Fruit fly (Drosophila melanogaster) whole organism, embryonic: ENCODE data around the gene Tbcd.
A peak's percentile ranks its signal among the peaks of the same experiment; 100 is the strongest.

Experiments used
- Antp ChIP-seq: fragments of 200-800 bp; sonication (Bioruptor generic); optimal IDR thresholded peaks from 3 replicates; lab custom pipeline; 2016; ENCODE audit warnings: missing biosample characterization, missing genetic modification characterization
- Atf6 ChIP-seq: fragments of 200-800 bp; sonication (Bioruptor generic); IDR thresholded peaks from 2 replicates; pipeline ENCODE4 v1.3.6; 2022; ENCODE audit warnings: missing biosample characterization, missing genetic modification characterization
- B-H1 ChIP-seq: fragments of 200-800 bp; sonication (Bioruptor generic); IDR thresholded peaks from 3 replicates; pipeline ENCODE4 v1.3.6; 2022; ENCODE audit warnings: missing biosample characterization, missing genetic modification characterization
- CG1233 ChIP-seq: fragments of 200-800 bp; sonication (Bioruptor generic); optimal IDR thresholded peaks from 4 replicates; lab custom pipeline; 2018; ENCODE audit warnings: missing biosample characterization, mild to moderate bottlenecking, missing genetic modification characterization
- CG12391 ChIP-seq: fragments of 200-800 bp; sonication (Bioruptor generic); optimal IDR thresholded peaks from 3 replicates; lab custom pipeline; 2018; ENCODE audit warnings: missing biosample characterization, mild to moderate bottlenecking, missing genetic modification characterization, moderate library complexity
- CG12769 ChIP-seq: fragments of 200-800 bp; sonication (Bioruptor generic); optimal IDR thresholded peaks from 2 replicates; lab custom pipeline; 2019; ENCODE audit warnings: missing biosample characterization, mild to moderate bottlenecking, missing genetic modification characterization, moderate library complexity
- CG14050 ChIP-seq: fragments of 200-800 bp; sonication (Bioruptor generic); IDR thresholded peaks from 3 replicates; pipeline ENCODE4 v1.3.6; 2022; ENCODE audit warnings: missing biosample characterization, missing genetic modification characterization
- CG16779 ChIP-seq: fragments of 200-800 bp; sonication (Bioruptor generic); IDR thresholded peaks from 2 replicates; pipeline ENCODE4 v1.3.6; 2022; ENCODE audit warnings: missing biosample characterization, missing genetic modification characterization
- CG16863 ChIP-seq: fragments of 200-800 bp; sonication (Bioruptor generic); optimal IDR thresholded peaks from 3 replicates; lab custom pipeline; 2016; ENCODE audit warnings: missing biosample characterization, missing genetic modification characterization
- CG17568 ChIP-seq: fragments of 200-800 bp; sonication (Bioruptor generic); optimal IDR thresholded peaks from 2 replicates; lab custom pipeline; 2018; ENCODE audit warnings: missing biosample characterization, mild to moderate bottlenecking, missing genetic modification characterization, moderate library complexity
- CG18476 ChIP-seq: fragments of 200-800 bp; sonication (Bioruptor generic); optimal IDR thresholded peaks from 2 replicates; lab custom pipeline; 2016; ENCODE audit warnings: missing biosample characterization, mild to moderate bottlenecking, missing genetic modification characterization
- CG3065 ChIP-seq: fragments of 200-800 bp; sonication (Bioruptor generic); optimal IDR thresholded peaks from 2 replicates; lab custom pipeline; 2016; ENCODE audit warnings: missing biosample characterization, missing genetic modification characterization
- CG3163 ChIP-seq: fragments of 200-800 bp; sonication (Bioruptor generic); optimal IDR thresholded peaks from 3 replicates; lab custom pipeline; 2016; ENCODE audit warnings: missing biosample characterization, missing genetic modification characterization
- CG32767 ChIP-seq: fragments of 200-800 bp; sonication (Bioruptor generic); IDR thresholded peaks from 2 replicates; pipeline ENCODE4 v1.3.6; 2022; ENCODE audit warnings: missing biosample characterization, missing genetic modification characterization
- CG6175 ChIP-seq: fragments of 200-800 bp; sonication (Bioruptor generic); IDR thresholded peaks from 3 replicates; pipeline ENCODE4 v1.3.6; 2022; ENCODE audit warnings: missing biosample characterization, missing genetic modification characterization
- CG6765 ChIP-seq: fragments of 200-800 bp; sonication (Bioruptor generic); optimal IDR thresholded peaks from 3 replicates; lab custom pipeline; 2017; ENCODE audit warnings: missing biosample characterization, mild to moderate bottlenecking, missing genetic modification characterization
- D19B ChIP-seq: fragments of 200-800 bp; sonication (Bioruptor generic); optimal IDR thresholded peaks from 2 replicates; lab custom pipeline; 2017; ENCODE audit warnings: missing biosample characterization, mild to moderate bottlenecking, missing genetic modification characterization
- Dll ChIP-seq: fragments of 200-800 bp; sonication (Bioruptor generic); IDR thresholded peaks from 4 replicates; pipeline ENCODE4 v1.3.6; 2022; ENCODE audit warnings: missing biosample characterization, missing genetic modification characterization; ENCODE audit not compliant: partially characterized antibody
- Elba2 ChIP-seq: fragments of 200-800 bp; sonication (Bioruptor generic); optimal IDR thresholded peaks from 3 replicates; lab custom pipeline; 2016; ENCODE audit warnings: missing biosample characterization, missing genetic modification characterization
- Gsc ChIP-seq: fragments of 200-800 bp; sonication (Bioruptor generic); IDR thresholded peaks from 2 replicates; pipeline ENCODE4 v1.3.6; 2022; ENCODE audit warnings: missing biosample characterization, missing genetic modification characterization
- HLH3B ChIP-seq: fragments of 200-800 bp; sonication (Bioruptor generic); IDR thresholded peaks from 2 replicates; pipeline ENCODE4 v1.3.6; 2022; ENCODE audit warnings: missing biosample characterization, missing genetic modification characterization
- Hr51 ChIP-seq, 2 experiments: fragments of 200-800 bp; sonication (Bioruptor generic); optimal IDR thresholded peaks; 2 replicates in 1 of 2; 3 replicates in 1 of 2; lab custom pipeline; 2016 to 2018; ENCODE audit warnings: missing biosample characterization in 2 of 2, missing genetic modification characterization in 2 of 2, mild to moderate bottlenecking in 1 of 2, moderate library complexity in 1 of 2
- Lpt ChIP-seq: fragments of >200 bp; optimal IDR thresholded peaks from 2 replicates; lab custom pipeline; 2018; ENCODE audit warnings: missing biosample characterization, missing genetic modification characterization
- MESR4 ChIP-seq: fragments of 200-800 bp; sonication (Bioruptor generic); optimal IDR thresholded peaks from 2 replicates; lab custom pipeline; 2018; ENCODE audit warnings: missing biosample characterization, mild to moderate bottlenecking, missing genetic modification characterization, moderate library complexity
- Neu2 ChIP-seq: fragments of 200-800 bp; sonication (Bioruptor generic); optimal IDR thresholded peaks from 3 replicates; lab custom pipeline; 2016; ENCODE audit warnings: missing biosample characterization, missing genetic modification characterization, borderline replicate concordance
- Ptx1 ChIP-seq: fragments of 200-800 bp; sonication (Bioruptor generic); IDR thresholded peaks from 2 replicates; pipeline ENCODE4 v1.3.6; 2022; ENCODE audit warnings: missing biosample characterization, missing genetic modification characterization
- Sin3A ChIP-seq: fragments of >200 bp; optimal IDR thresholded peaks from 2 replicates; lab custom pipeline; 2018
- br ChIP-seq: fragments of >200 bp; optimal IDR thresholded peaks from 2 replicates; lab custom pipeline; 2017
- btn ChIP-seq: fragments of 200-800 bp; sonication (Bioruptor generic); optimal IDR thresholded peaks from 2 replicates; lab custom pipeline; 2016; ENCODE audit warnings: missing biosample characterization, missing genetic modification characterization
- cas ChIP-seq: fragments of 200-800 bp; sonication (Bioruptor generic); IDR thresholded peaks from 2 replicates; pipeline ENCODE4 v1.3.6; 2022; ENCODE audit warnings: missing biosample characterization, missing genetic modification characterization
- caup ChIP-seq: fragments of 200-800 bp; sonication (Bioruptor generic); optimal IDR thresholded peaks from 3 replicates; lab custom pipeline; 2017; ENCODE audit warnings: missing biosample characterization, mild to moderate bottlenecking, missing genetic modification characterization, moderate library complexity; ENCODE audit not compliant: severe bottlenecking
- cg ChIP-seq: fragments of 200-800 bp; sonication (Bioruptor generic); optimal IDR thresholded peaks from 3 replicates; lab custom pipeline; 2019; ENCODE audit warnings: missing biosample characterization, mild to moderate bottlenecking, missing genetic modification characterization, moderate library complexity
- crc ChIP-seq: fragments of 200-800 bp; sonication (Bioruptor generic); optimal IDR thresholded peaks from 2 replicates; lab custom pipeline; 2016; ENCODE audit warnings: missing biosample characterization, missing genetic modification characterization
- crol ChIP-seq: fragments of 200-800 bp; sonication (Bioruptor generic); IDR thresholded peaks from 2 replicates; pipeline ENCODE4 v1.3.6; 2022; ENCODE audit warnings: missing biosample characterization, missing genetic modification characterization
- ftz-f1 ChIP-seq: fragments of 200-800 bp; sonication (Bioruptor generic); optimal IDR thresholded peaks from 2 replicates; lab custom pipeline; 2016; ENCODE audit warnings: missing biosample characterization, missing genetic modification characterization
- gem ChIP-seq: fragments of 200-800 bp; sonication (Bioruptor generic); optimal IDR thresholded peaks from 2 replicates; lab custom pipeline; 2019; ENCODE audit warnings: missing biosample characterization, mild to moderate bottlenecking, missing genetic modification characterization, moderate library complexity
- hb ChIP-seq: fragments of 200-800 bp; sonication (Bioruptor generic); IDR thresholded peaks from 3 replicates; pipeline ENCODE4 v1.3.6; 2022; ENCODE audit warnings: missing biosample characterization, missing genetic modification characterization; ENCODE audit not compliant: partially characterized antibody
- her ChIP-seq: fragments of 200-800 bp; sonication (Bioruptor generic); optimal IDR thresholded peaks from 2 replicates; lab custom pipeline; 2016; ENCODE audit warnings: missing biosample characterization, missing genetic modification characterization
- jing ChIP-seq: fragments of 200-800 bp; sonication (Bioruptor generic); optimal IDR thresholded peaks from 2 replicates; lab custom pipeline; 2018; ENCODE audit warnings: missing biosample characterization, mild to moderate bottlenecking, missing genetic modification characterization
- pan ChIP-seq, 4 experiments: fragments of >200 bp in 3 of 4; fragments of 200-800 bp in 1 of 4; sonication (Bioruptor generic) in 1 of 4; optimal IDR thresholded peaks in 3 of 4; IDR thresholded peaks in 1 of 4; 2 replicates each; pipeline versions ENCODE4 v1.3.6 to Lab custom; 2017 to 2022; ENCODE audit warnings: missing biosample characterization in 2 of 4, missing genetic modification characterization in 2 of 4, mixed read lengths in 1 of 4
- pita ChIP-seq: fragments of 200-800 bp; sonication (Bioruptor generic); optimal IDR thresholded peaks from 2 replicates; lab custom pipeline; 2017; ENCODE audit warnings: missing biosample characterization, mild to moderate bottlenecking, missing genetic modification characterization
- slou ChIP-seq: fragments of 200-800 bp; sonication (Bioruptor generic); optimal IDR thresholded peaks from 3 replicates; lab custom pipeline; 2016; ENCODE audit warnings: missing biosample characterization, missing genetic modification characterization
- sug ChIP-seq: fragments of 200-800 bp; optimal IDR thresholded peaks from 2 replicates; lab custom pipeline; 2019; ENCODE audit warnings: missing biosample characterization, mild to moderate bottlenecking, missing genetic modification characterization, moderate library complexity
- tap ChIP-seq: fragments of 200-800 bp; optimal IDR thresholded peaks from 3 replicates; lab custom pipeline; 2019; ENCODE audit warnings: missing biosample characterization, mild to moderate bottlenecking, missing genetic modification characterization, moderate library complexity
- tll ChIP-seq, 2 experiments: fragments of 200-800 bp in 1 of 2; fragments of >200 bp in 1 of 2; sonication (Bioruptor generic) in 1 of 2; optimal IDR thresholded peaks; 2 replicates each; lab custom pipeline; 2017 to 2019; ENCODE audit warnings: missing biosample characterization in 2 of 2, missing genetic modification characterization in 2 of 2, mild to moderate bottlenecking in 1 of 2, moderate library complexity in 1 of 2
- trem ChIP-seq: fragments of 200-800 bp; optimal IDR thresholded peaks from 3 replicates; lab custom pipeline; 2019; ENCODE audit warnings: missing biosample characterization, mild to moderate bottlenecking, missing genetic modification characterization, moderate library complexity
- tup ChIP-seq: fragments of 200-800 bp; sonication (Bioruptor generic); optimal IDR thresholded peaks from 2 replicates; lab custom pipeline; 2016; ENCODE audit warnings: missing biosample characterization, mild to moderate bottlenecking, missing genetic modification characterization, moderate library complexity
- unpg ChIP-seq: fragments of 200-800 bp; sonication (Bioruptor generic); optimal IDR thresholded peaks from 3 replicates; lab custom pipeline; 2018; ENCODE audit warnings: missing biosample characterization, mild to moderate bottlenecking, missing genetic modification characterization, moderate library complexity
- vvl ChIP-seq: fragments of 200-800 bp; sonication (Bioruptor generic); IDR thresholded peaks from 2 replicates; pipeline ENCODE4 v1.3.6; 2022; ENCODE audit warnings: missing biosample characterization, missing genetic modification characterization

The Tbcd gene

DNA sequence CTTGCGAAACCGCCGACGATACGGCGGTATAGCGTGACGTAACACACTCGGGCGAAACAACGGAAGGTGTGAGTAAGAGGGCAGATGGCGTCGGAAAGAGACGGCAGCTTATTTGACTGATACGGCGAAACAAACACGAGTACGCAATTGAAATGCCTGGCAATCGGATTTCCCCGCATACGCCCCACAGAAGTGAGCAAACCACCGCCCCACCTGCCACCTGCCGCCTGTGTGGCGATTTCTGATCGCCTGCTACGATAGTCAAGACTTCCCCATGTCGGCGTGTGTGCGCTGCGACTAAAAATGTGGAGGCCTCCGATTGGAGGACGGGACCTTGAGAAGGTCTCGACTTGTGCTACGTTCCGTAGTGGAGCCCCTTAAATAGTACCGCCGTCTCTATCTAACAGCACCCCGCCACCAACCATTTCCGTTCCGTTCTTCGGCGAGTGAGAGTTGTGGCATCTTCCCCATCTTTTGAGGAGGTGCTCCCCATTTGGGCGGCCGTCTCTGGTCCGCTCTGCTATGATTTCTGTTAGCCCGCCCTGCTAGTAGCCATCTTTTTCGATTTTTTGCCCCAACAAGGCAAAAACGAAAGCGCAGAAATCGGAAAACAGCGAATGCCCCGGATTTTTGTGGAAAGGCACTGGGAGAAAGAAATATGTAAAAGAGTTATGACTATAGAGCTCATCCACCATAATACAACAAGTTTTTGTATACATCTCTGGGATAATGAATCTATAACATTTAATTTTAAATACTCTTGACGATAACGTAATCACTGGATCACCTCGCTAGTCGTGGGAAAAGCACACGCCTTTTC lies 51.5 kb downstream of the Tbcd start (continued):
- peak; percentile 84 for TF ChIP-seq jing
- no peak for TF ChIP-seq pan (optimal IDR thresholded peaks at IDR 0.05; lab: Kevin White, UChicago)
- TF ChIP-seq pan (GFP tag; optimal IDR thresholded peaks at IDR 0.05 in 1 of 2, IDR thresholded peaks at IDR 0.05 in 1 of 2) = no peak
- no peak for TF ChIP-seq Dll (GFP tag; lab: Robert Waterston, UW)
- TF ChIP-seq CG16779 = no peak
- TF ChIP-seq CG14050 (GFP tag; lab: Robert Waterston, UW) = no peak
- TF ChIP-seq MESR4 (GFP tag; lab: Kevin White, UChicago) = peak; percentile 9
- TF ChIP-seq CG12769 (tag; lab: Kevin White, UChicago) = peak; percentile 96
- no peak for TF ChIP-seq Sin3A (lab: Kevin White, UChicago)
- TF ChIP-seq CG32767 (GFP tag; lab: Robert Waterston, UW) = no peak
- TF ChIP-seq crol (GFP tag; lab: Robert Waterston, UW) = no peak
- TF ChIP-seq CG3163 (GFP tag; lab: Kevin White, UChicago) = peak; percentile 51
- peak; percentile 94 for TF ChIP-seq gem (tag; lab: Kevin White, UChicago)
- no peak for TF ChIP-seq pita (GFP tag; lab: Kevin White, UChicago)
- TF ChIP-seq trem (tag; lab: Kevin White, UChicago) = peak; percentile 65
- TF ChIP-seq Gsc (GFP tag; lab: Robert Waterston, UW) = no peak
- TF ChIP-seq Antp (GFP tag; lab: Kevin White, UChicago) = peak; percentile 88
- TF ChIP-seq btn (GFP tag; lab: Kevin White, UChicago) = peak; percentile 83
- peak; percentile 84 for TF ChIP-seq her (GFP tag; lab: Kevin White, UChicago)
- TF ChIP-seq Neu2 (GFP tag; lab: Kevin White, UChicago) = peak; percentile 31
- TF ChIP-seq tup (GFP tag; lab: Kevin White, UChicago) = peak; percentile 78
- TF ChIP-seq vvl (GFP tag; lab: Robert Waterston, UW) = no peak
- TF ChIP-seq CG6175 (GFP tag; lab: Robert Waterston, UW) = no peak
- no peak for TF ChIP-seq Lpt (GFP tag; lab: Kevin White, UChicago)
- peak; percentile 77 for TF ChIP-seq CG17568
- peak; percentile 63 for TF ChIP-seq D19B (GFP tag; lab: Kevin White, UChicago)
- TF ChIP-seq CG6765 (GFP tag; lab: Kevin White, UChicago) = peak; percentile 53
- no peak for TF ChIP-seq tll (GFP tag; optimal IDR thresholded peaks at IDR 0.05; lab: Kevin White, UChicago)
- peak; percentile 100 for TF ChIP-seq ftz-f1 (GFP tag; lab: Kevin White, UChicago)
- no peak for TF ChIP-seq Ptx1 (GFP tag; lab: Robert Waterston, UW)
- TF ChIP-seq cas = no peak
- peak; percentile 75 for TF ChIP-seq caup (GFP tag; lab: Kevin White, UChicago)
- no peak for TF ChIP-seq B-H1 (GFP tag; lab: Robert Waterston, UW)
- no peak for TF ChIP-seq CG3065 (GFP tag; lab: Kevin White, UChicago)
- TF ChIP-seq HLH3B (GFP tag; lab: Robert Waterston, UW) = no peak
- no peak for TF ChIP-seq Atf6 (GFP tag; lab: Robert Waterston, UW)
- no peak for TF ChIP-seq slou (GFP tag; lab: Kevin White, UChicago)
- peak; percentile 85 for TF ChIP-seq CG16863 (GFP tag; lab: Kevin White, UChicago)
- TF ChIP-seq br (lab: Kevin White, UChicago) = no peak
- peak; percentile 66 to 88 for TF ChIP-seq Hr51 (GFP tag; optimal IDR thresholded peaks at IDR 0.05; lab: Kevin White, UChicago)
- no peak for TF ChIP-seq hb (GFP tag; lab: Robert Waterston, UW)
- peak; percentile 90 for TF ChIP-seq CG12391 (tag; lab: Kevin White, UChicago)
- peak; percentile 83 for TF ChIP-seq CG18476
- peak; percentile 74 for TF ChIP-seq tap (tag; lab: Kevin White, UChicago)
- TF ChIP-seq unpg (GFP tag; lab: Kevin White, UChicago) = peak; percentile 91
- TF ChIP-seq CG1233 (GFP tag; lab: Kevin White, UChicago) = peak; percentile 75
- peak; percentile 77 for TF ChIP-seq crc (GFP tag; lab: Kevin White, UChicago)
- peak; percentile 41 for TF ChIP-seq Elba2
- TF ChIP-seq cg (GFP tag; lab: Kevin White, UChicago) = peak; percentile 57
- peak; percentile 94 for TF ChIP-seq sug (tag; lab: Kevin White, UChicago)
